Fruit fly (Drosophila melanogaster): ENCODE data around the gene Nuak.

The Nuak gene

DNA sequence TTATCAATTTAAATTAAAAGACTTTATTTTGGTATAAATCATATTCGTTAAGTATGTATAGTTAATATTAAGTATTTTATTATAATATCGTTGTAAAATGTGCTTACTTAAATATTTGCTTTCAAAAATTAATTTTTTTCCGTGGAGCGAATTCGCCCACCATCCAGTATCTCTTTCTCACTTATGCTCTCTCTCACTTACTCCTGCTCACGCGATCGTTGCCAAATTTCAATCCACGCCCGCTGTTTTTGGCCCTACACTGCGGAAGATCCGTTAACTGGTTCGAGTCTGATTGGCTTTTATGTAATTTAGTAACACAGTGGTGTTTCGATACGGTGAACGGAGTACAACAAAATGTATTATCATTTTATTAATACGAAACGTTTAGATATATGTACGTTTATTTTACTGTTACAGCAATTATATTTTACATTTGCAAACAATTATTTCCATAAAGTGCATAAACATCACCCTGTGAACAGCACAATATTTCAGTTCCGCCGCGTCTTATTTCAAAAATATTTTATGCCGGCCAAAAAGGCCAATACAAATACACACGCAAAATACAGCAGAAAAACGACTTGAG is 1.5 kb downstream of the Nuak start (continued):
- peak; percentile 18 for TF ChIP-seq Jarid2 (GFP tag; optimal IDR thresholded peaks at IDR 0.05)
- no peak for TF ChIP-seq MESR4 (GFP tag; optimal IDR thresholded peaks at IDR 0.05)
- TF ChIP-seq CG2875 (GFP tag; optimal IDR thresholded peaks at IDR 0.05) = no peak
- TF ChIP-seq Xbp1 (GFP tag; optimal IDR thresholded peaks at IDR 0.05) = peak; percentile 55
- TF ChIP-seq CG10654 (GFP tag; optimal IDR thresholded peaks at IDR 0.05) = no peak
- no peak for TF ChIP-seq zen2 (GFP tag; IDR thresholded peaks at IDR 0.05; ENCODE audit: partially characterized antibody)
- TF ChIP-seq Hmr (GFP tag; optimal IDR thresholded peaks at IDR 0.05) = peak; percentile 73
- TF ChIP-seq dysf (GFP tag; IDR thresholded peaks at IDR 0.05) = peak; percentile 76
- no peak for TF ChIP-seq CG9609 (GFP tag; optimal IDR thresholded peaks at IDR 0.05)
- peak; percentile 18 for TF ChIP-seq CG16815 (GFP tag; optimal IDR thresholded peaks at IDR 0.05)
- TF ChIP-seq nmo (GFP tag; optimal IDR thresholded peaks at IDR 0.05) = peak; percentile 55
- no peak for TF ChIP-seq Poxn (GFP tag; IDR thresholded peaks at IDR 0.05)
- TF ChIP-seq cato (GFP tag; optimal IDR thresholded peaks at IDR 0.05; ENCODE audit: borderline replicate concordance) = peak; percentile 45
- peak; percentile 50; the same call in 1 of the 3 replicates for TF ChIP-seq ase (GFP tag; IDR thresholded peaks at IDR 0.05)
- peak; percentile 51 for TF ChIP-seq Vsx1 (GFP tag; optimal IDR thresholded peaks at IDR 0.05)
- TF ChIP-seq CG1233 (GFP tag; optimal IDR thresholded peaks at IDR 0.05) = peak; percentile 40
- TF ChIP-seq Atf6 (GFP tag; IDR thresholded peaks at IDR 0.05) = peak; percentile 82
- peak; percentile 58 for TF ChIP-seq CG31441 (GFP tag; IDR thresholded peaks at IDR 0.05)
- no peak for TF ChIP-seq kni (GFP tag; optimal IDR thresholded peaks at IDR 0.05)
- peak; percentile 5 for TF ChIP-seq CG3995 (GFP tag; optimal IDR thresholded peaks at IDR 0.05)
- peak; percentile 56; the same call in 1 of the 3 replicates for TF ChIP-seq CG11560 (tag; IDR thresholded peaks at IDR 0.05)
- TF ChIP-seq Trl (optimal IDR thresholded peaks at IDR 0.05) = no peak
- TF ChIP-seq Trl (GFP tag; optimal IDR thresholded peaks at IDR 0.05) = peak; percentile 11
- TF ChIP-seq tna (GFP tag; IDR thresholded peaks at IDR 0.05; ENCODE audit: partially characterized antibody) = no peak
- TF ChIP-seq CG42726 (GFP tag; IDR thresholded peaks at IDR 0.05; ENCODE audit: partially characterized antibody) = no peak
- TF ChIP-seq D (optimal IDR thresholded peaks at IDR 0.05) = no peak
- no peak for TF ChIP-seq D (GFP tag; optimal IDR thresholded peaks at IDR 0.05)
- no peak for TF ChIP-seq btn (GFP tag; optimal IDR thresholded peaks at IDR 0.05)
- TF ChIP-seq ac (GFP tag; optimal IDR thresholded peaks at IDR 0.05) = no peak
- peak; percentile 67 for TF ChIP-seq CG7556 (GFP tag; optimal IDR thresholded peaks at IDR 0.05)
- peak; percentile 87 for TF ChIP-seq slbo (GFP tag; IDR thresholded peaks at IDR 0.05)
- peak; percentile 43 for TF ChIP-seq CG17385 (GFP tag; optimal IDR thresholded peaks at IDR 0.05)
- peak; percentile 75 for TF ChIP-seq zfh2 (GFP tag; optimal IDR thresholded peaks at IDR 0.05)
- TF ChIP-seq gro (GFP tag; optimal IDR thresholded peaks at IDR 0.05) = peak; percentile 65
- TF ChIP-seq B-H1 (GFP tag; IDR thresholded peaks at IDR 0.05) = no peak; the same call in 1 of the 3 replicates
- no peak for TF ChIP-seq Fer2 (tag; optimal IDR thresholded peaks at IDR 0.05)
- TF ChIP-seq CG4707 (GFP tag; optimal IDR thresholded peaks at IDR 0.05) = no peak
- no peak for TF ChIP-seq CG4360 (GFP tag; IDR thresholded peaks at IDR 0.05)
- peak; percentile 15; the same call in 1 of the 2 replicates for TF ChIP-seq wor (GFP tag; IDR thresholded peaks at IDR 0.05)
- TF ChIP-seq Xrp1 (GFP tag; IDR thresholded peaks at IDR 0.05) = peak; percentile 52
- no peak for TF ChIP-seq CG13123 (GFP tag; optimal IDR thresholded peaks at IDR 0.05)
- no peak for TF ChIP-seq Lhr (GFP tag; optimal IDR thresholded peaks at IDR 0.05)
- TF ChIP-seq mam (GFP tag; optimal IDR thresholded peaks at IDR 0.05) = peak; percentile 66
- no peak for TF ChIP-seq so (GFP tag; IDR thresholded peaks at IDR 0.05)
- TF ChIP-seq fd96Cb (tag; optimal IDR thresholded peaks at IDR 0.05) = peak; percentile 19
- no peak for TF ChIP-seq CG4617 (GFP tag; optimal IDR thresholded peaks at IDR 0.05; ENCODE audit: borderline replicate concordance)
- TF ChIP-seq al (GFP tag; IDR thresholded peaks at IDR 0.05) = peak; percentile 66
- TF ChIP-seq oc (tag; optimal IDR thresholded peaks at IDR 0.05) = no peak
- TF ChIP-seq CG16779 (GFP tag; IDR thresholded peaks at IDR 0.05) = 0 out of 2 replicates have a peak, but pooled peaks have one; percentile 9
- TF ChIP-seq CG6175 (GFP tag; IDR thresholded peaks at IDR 0.05) = no peak
- TF ChIP-seq Nf-YC (tag; optimal IDR thresholded peaks at IDR 0.05) = no peak

Measured in whole organism, embryonic.